Worm (Caenorhabditis elegans): Measurements from ENCODE around the gene srh-122.

The srh-122 gene

ce11 chrV:15367770-15368169 lies 10.0 kb downstream of the srh-122 start:
- TF ChIP-seq T20F7.1 (GFP tag; optimal IDR thresholded peaks at IDR 0.05) (no peak), unc-62 (GFP tag; optimal IDR thresholded peaks at IDR 0.05 in 1 of 2) (peak in 1 of 2 experiments; percentile 95), unc-62 (tag; optimal IDR thresholded peaks at IDR 0.05) (no peak)

ce11 chrV:15361412-15361811 lies 16.4 kb downstream of the srh-122 start, which contains the start of gene ech-1.1:
TSS of gene ech-1.1 (minus strand) at chrV:15361512.
- TF ChIP-seq nhr-28 (tag; optimal IDR thresholded peaks at IDR 0.05) = peak; percentile 14

ce11 chrV:15354648-15355047 lies 23.2 kb downstream of the srh-122 start, which contains the start of gene C29F3.7:
TSS of gene C29F3.7 (plus strand) at chrV:15354901.
- TF ChIP-seq nhr-6 (tag; optimal IDR thresholded peaks at IDR 0.05) (peak; percentile 90), mdl-1 (tag; optimal IDR thresholded peaks at IDR 0.05) (peak in 1 of 2 experiments; percentile 77), dve-1 (tag; optimal IDR thresholded peaks at IDR 0.05; ENCODE audit: insufficient read depth) (peak; percentile 95), pqm-1 (tag; optimal IDR thresholded peaks at IDR 0.05) (peak; percentile 72), hlh-11 (tag; optimal IDR thresholded peaks at IDR 0.05) (peak; percentile 85), unc-62 (GFP tag; optimal IDR thresholded peaks at IDR 0.05 in 1 of 2) (peak in 1 of 2 experiments; percentile 35), unc-62 (tag; optimal IDR thresholded peaks at IDR 0.05) (no peak), nhr-11 (tag; optimal IDR thresholded peaks at IDR 0.05) (no peak), hif-1 (tag; optimal IDR thresholded peaks at IDR 0.05) (peak in 1 of 2 experiments; percentile 58), nhr-77 (tag; optimal IDR thresholded peaks at IDR 0.05) (peak; percentile 86), dmd-6 (GFP tag; IDR thresholded peaks at IDR 0.05) (peak; percentile 99), nhr-28 (tag; optimal IDR thresholded peaks at IDR 0.05) (peak; percentile 98), ztf-7 (tag; optimal IDR thresholded peaks at IDR 0.05) (peak; percentile 77), nhr-48 (tag; optimal IDR thresholded peaks at IDR 0.05) (peak; percentile 91), ceh-44 (GFP tag; IDR thresholded peaks at IDR 0.05) (no peak), T20F7.1 (GFP tag; optimal IDR thresholded peaks at IDR 0.05) (peak; percentile 68), daf-16 (GFP tag; optimal IDR thresholded peaks at IDR 0.05) (no peak), daf-16 (tag; optimal IDR thresholded peaks at IDR 0.05) (peak; percentile 96), F49E8.2 (tag; optimal IDR thresholded peaks at IDR 0.05; ENCODE audit: borderline replicate concordance) (no peak), ZK546.5 (tag; optimal IDR thresholded peaks at IDR 0.05) (no peak), fkh-10 (GFP tag; optimal IDR thresholded peaks at IDR 0.05) (no peak), set-16 (GFP tag; IDR thresholded peaks at IDR 0.05) (no peak), nhr-42 (GFP tag; IDR thresholded peaks at IDR 0.05) (no peak)

- no peak for TF ChIP-seq tra-1 (GFP tag; IDR thresholded peaks at IDR 0.05)
- no peak for TF ChIP-seq daf-12 (tag; optimal IDR thresholded peaks at IDR 0.05)
- TF ChIP-seq zip-2 (tag; optimal IDR thresholded peaks at IDR 0.05) = no peak
These were observed 25.4 kb downstream of the srh-122 start, which contains the start of gene srx-58 for ce11 chrV:15352376-15352775. TSS of gene srx-58 (plus strand) at chrV:15352676.

- TF ChIP-seq mxl-3 (GFP tag; optimal IDR thresholded peaks at IDR 0.05) = no peak
- no peak for TF ChIP-seq hmg-1.1 (GFP tag; IDR thresholded peaks at IDR 0.05)
- no peak for TF ChIP-seq hif-1 (tag; optimal IDR thresholded peaks at IDR 0.05)
- TF ChIP-seq egl-27 (tag; optimal IDR thresholded peaks at IDR 0.05) = no peak
- no peak for TF ChIP-seq mep-1 (tag; optimal IDR thresholded peaks at IDR 0.05)
- no peak for TF ChIP-seq F10B5.3 (tag; optimal IDR thresholded peaks at IDR 0.05)
- no peak for TF ChIP-seq daf-16 (GFP tag; optimal IDR thresholded peaks at IDR 0.05)
- no peak for TF ChIP-seq daf-16 (tag; optimal IDR thresholded peaks at IDR 0.05)
- no peak for TF ChIP-seq zip-2 (tag; optimal IDR thresholded peaks at IDR 0.05)
- TF ChIP-seq nhr-237 (tag; optimal IDR thresholded peaks at IDR 0.05) = no peak
These were observed 27.2 kb downstream of the srh-122 start, which contains the start of gene clec-231 for ce11 chrV:15350615-15351014. TSS of gene clec-231 (minus strand) at chrV:15350715.

ce11 chrV:15349044-15349443 lies 28.8 kb downstream of the srh-122 start, which contains the start of gene clec-230:
TSS of gene clec-230 (minus strand) at chrV:15349144.
- no peak for TF ChIP-seq nhr-41 (GFP tag; IDR thresholded peaks at IDR 0.05)
- TF ChIP-seq nhr-237 (tag; optimal IDR thresholded peaks at IDR 0.05) = no peak
- TF ChIP-seq unc-62 (GFP tag; optimal IDR thresholded peaks at IDR 0.05 in 1 of 2) = peak in 1 of 2 experiments; percentile 64
- no peak for TF ChIP-seq unc-62 (tag; optimal IDR thresholded peaks at IDR 0.05)
- no peak for TF ChIP-seq lin-29 (GFP tag; IDR thresholded peaks at IDR 0.05)
- no peak for TF ChIP-seq fos-1 (tag; optimal IDR thresholded peaks at IDR 0.05)
- no peak for TF ChIP-seq arid-1 (GFP tag; conservative IDR thresholded peaks at IDR 0.05)
- no peak for TF ChIP-seq ceh-62 (tag; optimal IDR thresholded peaks at IDR 0.05)
- no peak for TF ChIP-seq tag-97 (GFP tag; IDR thresholded peaks at IDR 0.05)

All from whole organism, L4 larva.